Worm (Caenorhabditis elegans) whole organism, midembryonic: Measurements from ENCODE around the gene Y49E10.10.

Source experiments
- T22C8.4 ChIP-seq: fragments of 200-800 bp; sonication (Bioruptor generic); IDR thresholded peaks from 2 replicates; pipeline ENCODE4 v1.3.6; 2022; ENCODE audit warnings: missing genetic modification characterization, missing compliant biosample characterization
- cog-1 ChIP-seq: sonication (generic microtip); optimal IDR thresholded peaks from 2 replicates; lab custom pipeline; 2016; ENCODE audit warnings: missing genetic modification characterization, missing compliant biosample characterization
- flt-1 ChIP-seq: fragments of 200-800 bp; sonication (Bioruptor generic); IDR thresholded peaks from 2 replicates; pipeline ENCODE4 v1.3.6; 2022; ENCODE audit warnings: missing genetic modification characterization, missing compliant biosample characterization
- klf-2 ChIP-seq: fragments of 200-800 bp; sonication (Bioruptor generic); conservative IDR thresholded peaks from 2 replicates; pipeline ENCODE4 v1.3.6; 2022; ENCODE audit warnings: missing genetic modification reagents, missing genetic modification characterization, missing compliant biosample characterization
- med-1 ChIP-seq: sonication (generic microtip); optimal IDR thresholded peaks from 2 replicates; lab custom pipeline; 2017; ENCODE audit warnings: missing genetic modification characterization, mild to moderate bottlenecking, missing compliant biosample characterization, antibody characterized with exemption, missing genetic modification reagents; ENCODE audit not compliant: insufficient read depth
- ref-1 ChIP-seq: fragments of 200-800 bp; sonication (Bioruptor generic); conservative IDR thresholded peaks from 2 replicates; pipeline ENCODE4 v1.3.6; 2022; ENCODE audit warnings: missing genetic modification reagents, missing genetic modification characterization, missing compliant biosample characterization
- tab-1 ChIP-seq: fragments of 200-800 bp; sonication (Bioruptor generic); IDR thresholded peaks from 2 replicates; pipeline ENCODE4 v1.3.6; 2022; ENCODE audit warnings: missing genetic modification characterization, missing compliant biosample characterization
- ztf-23 ChIP-seq: fragments of 200-800 bp; sonication (Bioruptor generic); IDR thresholded peaks from 2 replicates; pipeline ENCODE4 v1.3.6; 2022; ENCODE audit warnings: missing genetic modification reagents, missing genetic modification characterization, missing compliant biosample characterization
- ztf-29 ChIP-seq: fragments of 200-800 bp; sonication (Bioruptor generic); IDR thresholded peaks from 2 replicates; pipeline ENCODE4 v1.3.6; 2022; ENCODE audit warnings: missing genetic modification reagents, missing genetic modification characterization, missing compliant biosample characterization

Y49E10.10 gene

DNA sequence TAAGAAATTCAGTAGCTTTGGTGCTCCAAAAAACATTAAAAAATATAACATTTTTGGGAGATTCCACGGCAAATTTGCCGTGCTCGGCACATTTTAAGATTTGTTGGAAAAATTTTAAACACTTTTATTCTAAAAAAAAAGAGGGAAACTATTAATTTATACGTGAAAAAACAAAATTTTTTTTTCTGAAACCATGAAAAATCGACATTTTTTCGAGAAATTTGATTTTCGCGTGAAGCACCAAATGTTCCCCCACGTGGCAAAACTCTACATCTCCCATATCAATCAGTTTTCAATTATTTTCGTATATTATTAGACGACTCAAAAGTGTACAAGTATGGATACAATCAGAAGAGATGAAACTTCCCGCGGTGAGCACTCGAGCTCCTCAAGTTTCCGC, 41.0 kb downstream of the Y49E10.10 start, which contains the start of gene fbxa-218:
Gene fbxa-218, plus strand, starts transcription at position 301 of the 400 bp plus-strand sequence.
- TF ChIP-seq ref-1 (GFP tag; lab: Robert Waterston, UW) (no peak), flt-1 (no peak), tab-1 (GFP tag; lab: Robert Waterston, UW) (no peak), ztf-23 (GFP tag; lab: Robert Waterston, UW) (no peak), cog-1 (no peak), ztf-29 (GFP tag; lab: Robert Waterston, UW) (no peak), klf-2 (GFP tag; lab: Robert Waterston, UW) (no peak), med-1 (no peak)

ce11 chrIII:12437020-12437419, 41.8 kb downstream of the Y49E10.10 start:
- TF ChIP-seq flt-1 (no peak), klf-2 (GFP tag; lab: Robert Waterston, UW) (no peak), T22C8.4 (GFP tag; lab: Robert Waterston, UW) (no peak), tab-1 (GFP tag; lab: Robert Waterston, UW) (no peak), ref-1 (GFP tag; lab: Robert Waterston, UW) (no peak), med-1 (no peak), ztf-29 (GFP tag; lab: Robert Waterston, UW) (no peak), cog-1 (no peak)

DNA sequence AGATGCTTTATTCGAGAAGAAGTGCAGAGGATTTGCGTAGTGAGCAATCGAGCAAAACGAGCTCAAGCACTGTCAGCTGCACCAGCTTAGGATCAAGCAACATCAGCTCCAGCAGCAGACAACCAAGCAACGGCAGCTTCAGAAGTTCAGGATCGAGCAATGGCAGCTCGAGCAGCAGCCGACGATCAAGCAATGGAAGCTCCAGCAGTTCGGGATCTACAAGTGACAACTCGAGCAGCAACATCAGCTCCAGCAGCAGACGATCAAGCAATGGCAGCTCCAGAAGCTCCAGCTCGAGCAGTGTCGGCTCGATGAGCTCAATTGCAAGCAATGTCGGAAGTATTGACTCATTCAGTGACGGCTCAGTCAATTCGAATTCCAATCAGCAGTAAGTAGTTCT, 43.8 kb downstream of the Y49E10.10 start:
- TF ChIP-seq ztf-29 (GFP tag; lab: Robert Waterston, UW) (no peak), med-1 (no peak), ztf-23 (GFP tag; lab: Robert Waterston, UW) (no peak), tab-1 (GFP tag; lab: Robert Waterston, UW) (no peak), T22C8.4 (GFP tag; lab: Robert Waterston, UW) (no peak), cog-1 (no peak), ref-1 (GFP tag; lab: Robert Waterston, UW) (no peak), klf-2 (GFP tag; lab: Robert Waterston, UW) (no peak)

ce11 chrIII:12443880-12444279, 48.6 kb downstream of the Y49E10.10 start:
- no peak for TF ChIP-seq ztf-29 (GFP tag; lab: Robert Waterston, UW)
- TF ChIP-seq klf-2 (GFP tag; lab: Robert Waterston, UW): 0 out of 2 replicates have a peak, but pooled peaks have one; percentile 7

DNA sequence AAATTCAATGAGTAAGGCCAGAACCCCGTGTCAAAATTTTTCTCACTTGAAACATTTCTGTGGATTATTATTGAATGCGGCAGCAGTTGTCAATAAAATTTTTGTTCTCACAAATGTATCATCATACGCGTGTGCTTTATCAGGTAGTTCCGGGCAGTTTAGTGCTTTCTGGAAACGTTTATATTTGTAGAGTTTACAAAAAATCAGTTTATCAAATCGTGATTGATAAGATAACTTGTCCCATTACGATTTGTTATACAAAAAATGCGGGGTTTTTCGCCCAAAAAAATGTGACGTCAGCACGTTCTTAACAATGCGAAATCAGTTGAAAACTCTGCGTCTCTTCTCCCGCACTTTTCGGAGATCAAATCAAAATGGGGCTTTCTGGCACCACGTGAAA, 50.0 kb downstream of the Y49E10.10 start:
- TF ChIP-seq med-1 (no peak), tab-1 (GFP tag; lab: Robert Waterston, UW) (no peak), flt-1 (no peak), ztf-29 (GFP tag; lab: Robert Waterston, UW) (no peak), klf-2 (GFP tag; lab: Robert Waterston, UW) (no peak), cog-1 (no peak), ref-1 (GFP tag; lab: Robert Waterston, UW) (no peak), ztf-23 (GFP tag; lab: Robert Waterston, UW) (no peak), T22C8.4 (GFP tag; lab: Robert Waterston, UW) (no peak)

ce11 chrIII:12445991-12446502, 50.8 kb downstream of the Y49E10.10 start, which contains the start of gene Y49E10.18:
Gene Y49E10.18, minus strand, starts transcription at chrIII:12446106.
- TF ChIP-seq flt-1: no peak
- TF ChIP-seq tab-1 (GFP tag; lab: Robert Waterston, UW): no peak
- TF ChIP-seq T22C8.4 (GFP tag; lab: Robert Waterston, UW): no peak
- no peak for TF ChIP-seq klf-2 (GFP tag; lab: Robert Waterston, UW)
- no peak for TF ChIP-seq med-1
- no peak for TF ChIP-seq ref-1 (GFP tag; lab: Robert Waterston, UW)
- no peak for TF ChIP-seq cog-1
- no peak for TF ChIP-seq ztf-29 (GFP tag; lab: Robert Waterston, UW)
- TF ChIP-seq ztf-23 (GFP tag; lab: Robert Waterston, UW): no peak
